Fruit fly (Drosophila melanogaster) whole organism, embryonic: ENCODE results near the gene HipHop.

Experiments
- Abd-B ChIP-seq: fragments of 200-800 bp; sonication (Bioruptor generic); optimal IDR thresholded peaks from 2 replicates; lab custom pipeline; 2018; ENCODE audit warnings: missing biosample characterization, mild to moderate bottlenecking, missing genetic modification characterization, moderate library complexity
- BEAF-32 ChIP-seq: fragments of 200-800 bp; sonication (Bioruptor generic); optimal IDR thresholded peaks from 3 replicates; lab custom pipeline; 2017; ENCODE audit warnings: missing biosample characterization, missing genetic modification characterization, mild to moderate bottlenecking, moderate library complexity, missing genetic modification reagents
- Blimp-1 ChIP-seq: fragments of 200-800 bp; sonication (Bioruptor generic); optimal IDR thresholded peaks from 3 replicates; lab custom pipeline; 2018; ENCODE audit warnings: missing biosample characterization, missing genetic modification characterization, mild to moderate bottlenecking, moderate library complexity, missing genetic modification reagents
- CG10321 ChIP-seq: fragments of 200-800 bp; sonication (Bioruptor generic); IDR thresholded peaks from 2 replicates; pipeline ENCODE4 v1.3.6; 2022; ENCODE audit warnings: missing biosample characterization, missing genetic modification characterization
- CG10959 ChIP-seq: fragments of 200-800 bp; sonication (Bioruptor generic); IDR thresholded peaks from 2 replicates; pipeline ENCODE4 v1.3.6; 2022; ENCODE audit warnings: missing biosample characterization, missing genetic modification characterization
- CG11696 ChIP-seq: fragments of 200-800 bp; sonication (Bioruptor generic); IDR thresholded peaks from 2 replicates; pipeline ENCODE4 v1.3.6; 2022; ENCODE audit warnings: missing biosample characterization, missing genetic modification characterization
- CG11723 ChIP-seq: fragments of 200-800 bp; sonication (Bioruptor generic); optimal IDR thresholded peaks from 2 replicates; lab custom pipeline; 2017; ENCODE audit warnings: missing biosample characterization, mild to moderate bottlenecking, missing genetic modification characterization
- CG12219 ChIP-seq: fragments of 200-800 bp; sonication (Bioruptor generic); optimal IDR thresholded peaks from 3 replicates; lab custom pipeline; 2018; ENCODE audit warnings: missing biosample characterization, mild to moderate bottlenecking, missing genetic modification characterization
- CG13894 ChIP-seq: fragments of 200-800 bp; sonication (Bioruptor generic); optimal IDR thresholded peaks from 3 replicates; lab custom pipeline; 2018; ENCODE audit warnings: missing biosample characterization, mild to moderate bottlenecking, missing genetic modification characterization, moderate library complexity
- CG14050 ChIP-seq: fragments of 200-800 bp; sonication (Bioruptor generic); IDR thresholded peaks from 3 replicates; pipeline ENCODE4 v1.3.6; 2022; ENCODE audit warnings: missing biosample characterization, missing genetic modification characterization
- CG1832 ChIP-seq: fragments of 200-800 bp; sonication (Bioruptor generic); optimal IDR thresholded peaks from 2 replicates; lab custom pipeline; 2017; ENCODE audit warnings: missing biosample characterization, mild to moderate bottlenecking, missing genetic modification characterization, inconsistent platforms
- CG2199 ChIP-seq: fragments of 200-800 bp; sonication (Bioruptor generic); IDR thresholded peaks from 3 replicates; pipeline ENCODE4 v1.3.6; 2022; ENCODE audit warnings: missing biosample characterization, missing genetic modification characterization
- CG2889 ChIP-seq: fragments of 200-800 bp; sonication (Bioruptor generic); IDR thresholded peaks from 3 replicates; pipeline ENCODE4 v1.3.6; 2022; ENCODE audit warnings: missing biosample characterization, missing genetic modification characterization
- CG30403 ChIP-seq: fragments of 200-800 bp; sonication (Bioruptor generic); optimal IDR thresholded peaks from 3 replicates; lab custom pipeline; 2016; ENCODE audit warnings: missing biosample characterization, missing genetic modification characterization
- CG3726 ChIP-seq: fragments of 200-800 bp; sonication (Bioruptor generic); IDR thresholded peaks from 3 replicates; pipeline ENCODE4, ENCODE4 v1.3.6; 2022; ENCODE audit warnings: missing biosample characterization, missing genetic modification characterization
- CG4282 ChIP-seq: fragments of 200-800 bp; sonication (Bioruptor generic); optimal IDR thresholded peaks from 2 replicates; lab custom pipeline; 2016; ENCODE audit warnings: missing biosample characterization, missing genetic modification characterization
- CG6689 ChIP-seq: fragments of 200-800 bp; sonication (Bioruptor generic); IDR thresholded peaks from 2 replicates; pipeline ENCODE4 v1.3.6; 2022; ENCODE audit warnings: missing biosample characterization, missing genetic modification characterization
- CG7357 ChIP-seq: fragments of 200-800 bp; sonication (Bioruptor generic); IDR thresholded peaks from 3 replicates; pipeline ENCODE4 v1.3.6; 2022; ENCODE audit warnings: missing biosample characterization, missing genetic modification characterization
- CG8924 ChIP-seq: fragments of 200-800 bp; optimal IDR thresholded peaks from 3 replicates; lab custom pipeline; 2019; ENCODE audit warnings: missing biosample characterization, mild to moderate bottlenecking, missing genetic modification characterization, moderate library complexity
- CG9215 ChIP-seq: fragments of 200-800 bp; sonication (Bioruptor generic); IDR thresholded peaks from 2 replicates; pipeline ENCODE4 v1.3.6; 2022; ENCODE audit warnings: missing biosample characterization, missing genetic modification characterization
- CG9609 ChIP-seq: fragments of 200-800 bp; sonication (Bioruptor generic); optimal IDR thresholded peaks from 3 replicates; lab custom pipeline; 2016; ENCODE audit warnings: missing biosample characterization, missing genetic modification characterization
- CG9727 ChIP-seq: fragments of 200-800 bp; sonication (Bioruptor generic); optimal IDR thresholded peaks from 3 replicates; lab custom pipeline; 2017; ENCODE audit warnings: missing biosample characterization, mild to moderate bottlenecking, missing genetic modification characterization
- CG9797 ChIP-seq: fragments of 200-800 bp; sonication (Bioruptor generic); optimal IDR thresholded peaks from 3 replicates; lab custom pipeline; 2018; ENCODE audit warnings: missing biosample characterization, mild to moderate bottlenecking, missing genetic modification characterization
- CG9817 ChIP-seq: fragments of 200-800 bp; sonication (Bioruptor generic); optimal IDR thresholded peaks from 2 replicates; lab custom pipeline; 2018; ENCODE audit warnings: missing biosample characterization, mild to moderate bottlenecking, missing genetic modification characterization, moderate library complexity
- CrebB ChIP-seq: fragments of 200-800 bp; sonication (Bioruptor generic); optimal IDR thresholded peaks from 3 replicates; lab custom pipeline; 2018; ENCODE audit warnings: missing biosample characterization, mild to moderate bottlenecking, missing genetic modification characterization
- Dref ChIP-seq: fragments of 200-800 bp; sonication (Bioruptor generic); IDR thresholded peaks from 2 replicates; pipeline ENCODE4 v1.3.6; 2022; ENCODE audit warnings: missing biosample characterization, missing genetic modification characterization
- Gug ChIP-seq: fragments of 200-800 bp; sonication (Bioruptor generic); IDR thresholded peaks from 4 replicates; pipeline ENCODE4 v1.3.6; 2022; ENCODE audit warnings: missing biosample characterization, missing genetic modification characterization
- HLHmδ ChIP-seq: fragments of 200-800 bp; sonication (Bioruptor generic); optimal IDR thresholded peaks from 2 replicates; lab custom pipeline; 2018; ENCODE audit warnings: missing biosample characterization, mild to moderate bottlenecking, missing genetic modification characterization, moderate library complexity
- Hey ChIP-seq: fragments of 200-800 bp; sonication (Bioruptor generic); optimal IDR thresholded peaks from 3 replicates; lab custom pipeline; 2018; ENCODE audit warnings: missing biosample characterization, mild to moderate bottlenecking, missing genetic modification characterization
- Hr78 ChIP-seq, 2 experiments: fragments of 200-800 bp in 1 of 2; fragments of >200 bp in 1 of 2; sonication (Bioruptor generic) in 1 of 2; optimal IDR thresholded peaks; 2 replicates each; lab custom pipeline; 2017 to 2019; ENCODE audit warnings: missing biosample characterization in 2 of 2, missing genetic modification characterization in 2 of 2, mild to moderate bottlenecking in 1 of 2, moderate library complexity in 1 of 2
- Neu2 ChIP-seq: fragments of 200-800 bp; sonication (Bioruptor generic); optimal IDR thresholded peaks from 3 replicates; lab custom pipeline; 2016; ENCODE audit warnings: missing biosample characterization, missing genetic modification characterization, borderline replicate concordance
- Sox100B ChIP-seq: fragments of 200-800 bp; sonication (Bioruptor generic); optimal IDR thresholded peaks from 3 replicates; lab custom pipeline; 2018; ENCODE audit warnings: missing biosample characterization, mild to moderate bottlenecking, missing genetic modification characterization
- ash1 ChIP-seq: fragments of 200-800 bp; sonication (Bioruptor generic); optimal IDR thresholded peaks from 2 replicates; lab custom pipeline; 2018; ENCODE audit warnings: missing biosample characterization, mild to moderate bottlenecking, missing genetic modification characterization
- cad ChIP-seq: fragments of >200 bp; optimal IDR thresholded peaks from 2 replicates; lab custom pipeline; 2017; ENCODE audit warnings: missing biosample characterization, missing genetic modification characterization
- corto ChIP-seq: fragments of 200-800 bp; sonication (Bioruptor generic); optimal IDR thresholded peaks from 2 replicates; lab custom pipeline; 2016; ENCODE audit warnings: missing biosample characterization, mild to moderate bottlenecking, missing genetic modification characterization, moderate library complexity
- cwo ChIP-seq: fragments of 200-800 bp; sonication (Bioruptor generic); optimal IDR thresholded peaks from 3 replicates; lab custom pipeline; 2017; ENCODE audit warnings: missing biosample characterization, missing genetic modification characterization, mild to moderate bottlenecking, moderate library complexity, missing genetic modification reagents
- fd3F ChIP-seq: fragments of 200-800 bp; sonication (Bioruptor generic); optimal IDR thresholded peaks from 2 replicates; lab custom pipeline; 2018; ENCODE audit warnings: missing biosample characterization, mild to moderate bottlenecking, missing genetic modification characterization, moderate library complexity
- gt ChIP-seq: fragments of 200-800 bp; sonication (Bioruptor generic); IDR thresholded peaks from 2 replicates; pipeline ENCODE4 v1.3.6; 2022; ENCODE audit warnings: missing biosample characterization, missing genetic modification characterization
- hth ChIP-seq: fragments of >200 bp; optimal IDR thresholded peaks from 2 replicates; lab custom pipeline; 2017; ENCODE audit warnings: inconsistent platforms
- ind ChIP-seq: fragments of 200-800 bp; sonication (Bioruptor generic); optimal IDR thresholded peaks from 3 replicates; lab custom pipeline; 2016; ENCODE audit warnings: missing biosample characterization, missing genetic modification characterization
- kay ChIP-seq: fragments of 200-800 bp; sonication (Bioruptor generic); optimal IDR thresholded peaks from 2 replicates; lab custom pipeline; 2016; ENCODE audit warnings: missing biosample characterization, missing genetic modification characterization
- nom ChIP-seq: fragments of 200-800 bp; sonication (Bioruptor generic); optimal IDR thresholded peaks from 2 replicates; lab custom pipeline; 2017; ENCODE audit warnings: missing biosample characterization, missing genetic modification characterization, mild to moderate bottlenecking, moderate library complexity, missing genetic modification reagents
- pita ChIP-seq: fragments of 200-800 bp; sonication (Bioruptor generic); optimal IDR thresholded peaks from 2 replicates; lab custom pipeline; 2017; ENCODE audit warnings: missing biosample characterization, mild to moderate bottlenecking, missing genetic modification characterization
- pros ChIP-seq: fragments of 200-800 bp; sonication (Bioruptor generic); optimal IDR thresholded peaks from 3 replicates; lab custom pipeline; 2019; ENCODE audit warnings: missing biosample characterization, mild to moderate bottlenecking, missing genetic modification characterization, moderate library complexity
- run ChIP-seq: fragments of 200-800 bp; sonication (Bioruptor generic); optimal IDR thresholded peaks from 3 replicates; lab custom pipeline; 2018; ENCODE audit warnings: missing biosample characterization, mild to moderate bottlenecking, missing genetic modification characterization
- toy ChIP-seq: fragments of 200-800 bp; sonication (Bioruptor generic); IDR thresholded peaks from 2 replicates; pipeline ENCODE4 v1.3.6; 2022; ENCODE audit warnings: missing biosample characterization, missing genetic modification characterization
- trh ChIP-seq: fragments of 200-800 bp; sonication (Bioruptor generic); optimal IDR thresholded peaks from 2 replicates; lab custom pipeline; 2016; ENCODE audit warnings: missing biosample characterization, missing genetic modification characterization
- vfl ChIP-seq: fragments of 200-800 bp; sonication (Bioruptor generic); optimal IDR thresholded peaks from 2 replicates; lab custom pipeline; 2016; ENCODE audit warnings: missing biosample characterization, missing genetic modification characterization

HipHop gene

DNA sequence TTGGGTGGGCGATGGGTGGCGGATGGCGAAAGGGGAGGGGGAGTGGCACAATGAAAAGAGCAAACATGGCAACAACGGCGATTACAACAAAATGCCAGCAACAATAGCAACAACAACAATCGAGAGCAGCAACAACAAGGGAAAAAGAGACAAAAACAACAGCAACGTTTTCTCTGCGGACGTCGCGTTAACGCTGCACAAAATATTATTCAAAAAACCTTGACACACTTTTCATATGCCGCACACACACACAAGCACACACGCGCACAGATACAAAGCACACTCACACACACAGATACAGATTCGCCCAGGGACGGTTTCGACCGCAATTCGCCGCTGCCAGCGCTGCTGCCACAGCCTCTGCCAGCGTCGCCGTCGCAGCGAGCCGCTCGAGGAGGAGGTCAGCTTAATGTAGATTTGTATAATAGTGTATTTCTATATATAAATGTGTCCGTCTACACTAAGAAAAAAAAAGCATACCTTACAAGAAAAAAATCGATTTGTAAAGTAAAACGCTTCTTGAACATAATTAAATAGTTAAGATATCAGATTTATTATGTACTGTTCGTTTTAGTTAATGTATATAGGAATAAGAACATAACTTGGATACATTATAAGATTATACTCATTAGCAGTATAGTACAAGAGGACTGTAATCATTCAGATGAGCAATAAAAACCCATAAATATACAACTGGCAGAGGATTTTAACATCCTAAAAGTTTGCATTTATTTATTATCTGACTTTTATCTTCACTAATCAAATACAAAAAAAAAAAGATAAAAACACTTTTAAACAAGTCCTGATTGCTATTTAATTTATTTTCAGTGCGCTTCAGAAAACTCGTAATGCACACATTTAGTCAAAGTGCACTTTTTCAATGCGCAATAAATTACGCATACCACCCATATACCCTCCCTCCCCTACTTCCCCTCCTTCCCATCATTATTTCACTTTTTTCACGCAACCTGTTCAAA lies 39.0 kb upstream of the HipHop start (continued):
- TF ChIP-seq Sox100B (peak; percentile 83), Hr78 (GFP tag; optimal IDR thresholded peaks at IDR 0.05; lab: Kevin White, UChicago) (peak in 1 of 2 experiments; percentile 4), fd3F (peak; percentile 70), CG8924 (peak; percentile 6), run (tag; lab: Kevin White, UChicago) (peak; percentile 51), gt (GFP tag; lab: Robert Waterston, UW) (no peak), hth (no peak), BEAF-32 (no peak), CG10321 (0 out of 2 replicates have a peak, but pooled peaks have one; percentile 33), CG3726 (peak; percentile 70; the same call in 1 of the 3 replicates), Blimp-1 (GFP tag; lab: Kevin White, UChicago) (no peak), HLHmδ (GFP tag; lab: Kevin White, UChicago) (no peak), CG11723 (GFP tag; lab: Kevin White, UChicago) (peak; percentile 14), Gug (GFP tag; lab: Robert Waterston, UW) (no peak), Abd-B (GFP tag; lab: Kevin White, UChicago) (peak; percentile 64), Neu2 (GFP tag; lab: Kevin White, UChicago) (no peak), CG11696 (GFP tag; lab: Robert Waterston, UW) (no peak; the same call in 1 of the 2 replicates), kay (no peak), Dref (GFP tag; lab: Robert Waterston, UW) (no peak), CG4282 (GFP tag; lab: Kevin White, UChicago) (no peak), CG9215 (GFP tag; lab: Robert Waterston, UW) (no peak), CG9727 (peak; percentile 41), CG9797 (no peak), nom (GFP tag; lab: Kevin White, UChicago) (peak; percentile 14), vfl (GFP tag; lab: Kevin White, UChicago) (no peak), CG12219 (GFP tag; lab: Kevin White, UChicago) (peak; percentile 42), cad (GFP tag; lab: Kevin White, UChicago) (no peak), CG6689 (peak; percentile 66; the same call in 1 of the 2 replicates), ash1 (GFP tag; lab: Kevin White, UChicago) (no peak), trh (GFP tag; lab: Kevin White, UChicago) (peak; percentile 6), toy (GFP tag; lab: Robert Waterston, UW) (no peak), cwo (GFP tag; lab: Kevin White, UChicago) (no peak), pita (GFP tag; lab: Kevin White, UChicago) (no peak), CrebB (tag; lab: Kevin White, UChicago) (no peak), CG1832 (no peak), Hey (tag; lab: Kevin White, UChicago) (no peak), CG14050 (GFP tag; lab: Robert Waterston, UW) (peak; percentile 47; the same call in 2 of the 3 replicates), CG30403 (GFP tag; lab: Kevin White, UChicago) (peak; percentile 73), CG10959 (GFP tag; lab: Robert Waterston, UW) (no peak), corto (no peak), CG9817 (tag; lab: Kevin White, UChicago) (peak; percentile 19), ind (GFP tag; lab: Kevin White, UChicago) (peak; percentile 17), CG13894 (no peak), pros (GFP tag; lab: Kevin White, UChicago) (no peak), CG7357 (GFP tag; lab: Robert Waterston, UW) (0 out of 3 replicates have a peak, but pooled peaks have one; percentile 18), CG2199 (GFP tag; lab: Robert Waterston, UW) (no peak), CG2889 (GFP tag; lab: Robert Waterston, UW) (no peak), CG9609 (GFP tag; lab: Kevin White, UChicago) (no peak)
